Worm (Caenorhabditis elegans) whole organism, L4/young adult: ENCODE data around the gene unc-53.

Experiments used
- W03F9.2 ChIP-seq: fragments of 150-350 bp; optimal IDR thresholded peaks from 2 replicates; lab custom pipeline; 2014; ENCODE audit warnings: missing biosample characterization, missing genetic modification characterization
- dao-5 ChIP-seq: sonication (generic microtip); optimal IDR thresholded peaks from 2 replicates; lab custom pipeline; 2016; ENCODE audit warnings: missing genotype, missing genetic modification characterization, moderate library complexity, missing compliant biosample characterization
- him-1 ChIP-seq: sonication (generic microtip); optimal IDR thresholded peaks from 2 replicates; lab custom pipeline; 2016; ENCODE audit warnings: missing genotype, missing genetic modification reagents, missing genetic modification characterization, missing compliant biosample characterization

The unc-53 gene

ce11 chrII:11086770-11087169 is 2.5 kb downstream of the unc-53 start:
- TF ChIP-seq him-1 (no peak), W03F9.2 (tag; lab: Kevin White, UChicago) (no peak), dao-5 (no peak)

ce11 chrII:11076550-11076949 is 12.7 kb downstream of the unc-53 start:
- TF ChIP-seq W03F9.2 (tag; lab: Kevin White, UChicago) = no peak
- no peak for TF ChIP-seq him-1
- no peak for TF ChIP-seq dao-5

ce11 chrII:11072565-11072964 is 16.7 kb downstream of the unc-53 start:
- TF ChIP-seq dao-5 = no peak
- no peak for TF ChIP-seq W03F9.2 (tag; lab: Kevin White, UChicago)
- no peak for TF ChIP-seq him-1

- TF ChIP-seq W03F9.2 (tag; lab: Kevin White, UChicago) (no peak), dao-5 (no peak), him-1 (no peak)
These were observed 25.0 kb downstream of the unc-53 start for ce11 chrII:11064191-11064695.

- TF ChIP-seq W03F9.2 (tag; lab: Kevin White, UChicago) = no peak
- TF ChIP-seq dao-5 = no peak
- TF ChIP-seq him-1 = no peak
These were observed 32.0 kb downstream of the unc-53 start for ce11 chrII:11057256-11057655.

DNA sequence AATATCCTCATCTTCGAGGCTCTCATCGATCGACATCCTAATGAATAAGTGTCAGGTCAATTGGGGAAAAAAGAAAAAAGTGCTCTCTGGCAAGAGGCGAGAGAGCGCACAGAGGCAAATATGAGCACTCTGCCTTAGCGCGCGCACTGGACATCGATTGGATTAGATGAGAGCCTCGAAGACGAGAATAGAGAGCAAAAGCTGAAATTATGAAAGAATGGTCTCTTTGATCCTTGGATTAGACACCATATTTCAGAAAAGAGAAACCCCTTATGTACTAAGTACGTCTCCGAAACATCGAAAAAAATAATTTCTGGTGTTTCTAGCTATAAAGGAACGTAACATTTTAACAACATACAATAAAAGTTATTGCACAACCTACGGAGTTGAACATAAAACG is 34.0 kb downstream of the unc-53 start, which contains the start of gene F45E10.2:
TSS of gene F45E10.2 (minus strand) at position 101 of the 400 bp plus-strand sequence.
- TF ChIP-seq W03F9.2 (tag; lab: Kevin White, UChicago) (no peak), him-1 (no peak), dao-5 (no peak)

- TF ChIP-seq W03F9.2 (tag; lab: Kevin White, UChicago) = no peak
- TF ChIP-seq him-1 = no peak
- TF ChIP-seq dao-5 = no peak
These were observed 36.7 kb downstream of the unc-53 start for ce11 chrII:11052526-11052925.

DNA sequence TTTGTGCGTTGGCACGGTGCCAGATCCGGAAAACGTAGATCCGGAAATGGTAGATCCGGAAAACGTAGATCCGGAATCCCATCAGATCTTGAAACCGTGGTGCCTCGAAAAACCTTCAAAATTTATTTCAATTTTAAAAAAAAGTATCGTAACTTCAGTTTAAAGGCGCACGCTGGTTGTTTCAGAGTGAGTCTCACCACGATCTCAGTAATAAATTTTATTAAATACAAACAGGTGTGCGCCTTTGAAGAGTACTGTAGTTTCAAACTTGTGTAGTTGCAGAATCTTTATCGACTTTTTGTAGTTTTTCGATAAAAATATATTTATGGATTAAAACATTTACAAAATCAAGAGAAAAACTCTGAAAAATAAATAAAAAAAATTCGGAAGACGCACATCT is 38.6 kb downstream of the unc-53 start:
- peak; percentile 55 for TF ChIP-seq W03F9.2 (tag; lab: Kevin White, UChicago)
- no peak for TF ChIP-seq dao-5
- TF ChIP-seq him-1 = no peak

DNA sequence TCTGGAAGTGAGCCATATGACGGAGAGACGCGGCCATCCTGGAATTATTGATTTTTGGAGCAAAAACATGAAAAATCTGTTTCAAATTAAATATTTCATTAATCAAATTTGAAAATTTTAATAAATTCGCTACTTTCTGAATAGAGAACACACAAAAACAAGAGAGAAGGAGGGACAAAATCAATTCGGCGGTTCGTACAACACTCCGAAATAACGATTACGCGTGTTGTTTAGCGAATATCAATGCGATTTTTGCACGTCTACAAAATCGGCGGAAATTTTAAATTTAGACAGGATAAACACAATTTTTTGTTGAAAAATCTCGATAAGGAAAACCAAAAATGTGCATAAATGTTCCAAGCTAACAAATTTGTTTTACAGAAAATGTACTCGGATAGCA is 39.4 kb downstream of the unc-53 start, which contains the start of the genes sdhd-1 and ilkp-1:
TSS of gene sdhd-1 (minus strand) at position 38 of the 400 bp plus-strand sequence.
TSS of gene ilkp-1 (plus strand) at position 380 of the 400 bp plus-strand sequence.
- no peak for TF ChIP-seq him-1
- no peak for TF ChIP-seq W03F9.2 (tag; lab: Kevin White, UChicago)
- TF ChIP-seq dao-5 = no peak

ce11 chrII:11048930-11049329 is 40.3 kb downstream of the unc-53 start, which contains the start of gene F33A8.4:
Gene F33A8.4, minus strand, starts transcription at chrII:11049030.
- TF ChIP-seq dao-5 = no peak
- TF ChIP-seq W03F9.2 (tag; lab: Kevin White, UChicago) = no peak
- no peak for TF ChIP-seq him-1

- no peak for TF ChIP-seq dao-5
- TF ChIP-seq him-1 = no peak
- TF ChIP-seq W03F9.2 (tag; lab: Kevin White, UChicago) = no peak
These were observed 43.4 kb downstream of the unc-53 start, which contains the start of gene col-83 for ce11 chrII:11045872-11046271. Gene col-83, minus strand, starts transcription at chrII:11045972.

DNA sequence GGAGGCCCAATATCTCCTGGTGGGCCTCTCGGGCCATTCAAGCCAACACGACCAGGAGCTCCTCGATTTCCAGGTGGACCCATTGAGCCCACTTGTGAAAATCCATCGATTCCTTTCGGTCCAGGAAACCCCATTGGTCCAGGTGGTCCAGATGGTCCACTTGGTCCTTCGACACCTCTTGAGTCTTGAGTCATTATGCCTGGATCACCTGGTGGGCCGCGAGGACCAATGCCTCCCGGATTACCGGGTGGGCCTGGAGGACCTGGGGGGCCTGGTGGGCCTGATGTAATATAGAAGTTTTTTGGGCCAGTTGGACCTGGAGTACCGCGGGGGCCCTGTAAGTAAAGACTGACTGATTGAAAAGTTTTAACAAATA is 45.1 kb downstream of the unc-53 start:
- TF ChIP-seq W03F9.2 (tag; lab: Kevin White, UChicago) = no peak
- no peak for TF ChIP-seq dao-5
- TF ChIP-seq him-1 = no peak

ce11 chrII:11043546-11044192 is 45.6 kb downstream of the unc-53 start:
- TF ChIP-seq him-1 (no peak), W03F9.2 (tag; lab: Kevin White, UChicago) (no peak), dao-5 (no peak)

ce11 chrII:11042878-11043331 is 46.4 kb downstream of the unc-53 start:
- no peak for TF ChIP-seq W03F9.2 (tag; lab: Kevin White, UChicago)
- TF ChIP-seq dao-5 = no peak
- TF ChIP-seq him-1 = peak; percentile 68

DNA sequence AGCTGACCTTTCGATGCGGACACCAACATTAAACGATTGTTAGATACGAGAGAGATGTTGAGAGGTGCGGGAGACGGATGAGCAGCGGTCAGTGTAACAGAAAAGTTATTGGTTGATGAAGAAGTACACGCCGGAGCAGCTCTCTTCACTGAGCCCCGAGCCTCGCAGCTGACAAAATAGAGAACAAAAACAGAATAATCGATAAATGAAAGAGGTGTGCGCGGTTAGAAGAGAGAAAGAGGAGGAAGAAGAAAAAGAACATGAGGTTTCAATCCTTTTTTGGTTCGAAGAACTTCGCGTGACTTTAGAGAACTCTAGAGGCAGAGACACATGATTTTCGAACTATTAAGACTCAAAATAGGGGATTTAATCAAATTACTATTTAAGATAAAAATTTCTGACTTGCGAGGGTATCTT is 47.4 kb downstream of the unc-53 start:
- TF ChIP-seq W03F9.2 (tag; lab: Kevin White, UChicago) = no peak
- peak; percentile 12 for TF ChIP-seq him-1
